Worm (Caenorhabditis elegans): ENCODE measurements around the gene M110.9.

The M110.9 gene

ce11 chrII:8263562-8263961 lies 32.5 kb downstream of the M110.9 start:
- no peak for TF ChIP-seq unc-62 (GFP tag; optimal IDR thresholded peaks at IDR 0.05)

DNA sequence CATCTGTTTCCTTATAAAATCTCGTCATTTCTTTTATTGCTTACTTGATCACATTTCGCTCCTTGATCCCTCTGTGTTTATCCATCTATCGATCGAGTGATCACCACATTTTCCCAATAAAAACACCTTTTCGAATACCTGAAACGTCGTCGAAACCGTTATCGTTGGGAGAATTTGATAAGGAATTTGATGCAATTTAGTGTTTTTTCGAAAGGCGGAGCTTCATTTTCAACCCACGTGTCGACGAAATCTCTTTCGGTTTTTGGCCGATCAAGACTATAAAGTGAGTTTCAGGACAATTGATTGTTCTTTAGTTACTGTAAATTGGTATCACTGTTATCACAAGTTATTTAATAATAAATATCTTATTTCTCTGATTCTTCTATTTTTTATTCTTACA lies 33.5 kb downstream of the M110.9 start, which contains the start of gene srdh-1:
Gene srdh-1, plus strand, starts transcription at position 43 of the 400 bp plus-strand sequence.
- TF ChIP-seq unc-62 (GFP tag; optimal IDR thresholded peaks at IDR 0.05), result no peak

- no peak for TF ChIP-seq unc-62 (GFP tag; optimal IDR thresholded peaks at IDR 0.05)
Observed at ce11 chrII:8266559-8266958, 35.5 kb downstream of the M110.9 start.

- TF ChIP-seq unc-62 (GFP tag; optimal IDR thresholded peaks at IDR 0.05), result no peak
Observed at ce11 chrII:8267679-8268078, 36.6 kb downstream of the M110.9 start.

DNA sequence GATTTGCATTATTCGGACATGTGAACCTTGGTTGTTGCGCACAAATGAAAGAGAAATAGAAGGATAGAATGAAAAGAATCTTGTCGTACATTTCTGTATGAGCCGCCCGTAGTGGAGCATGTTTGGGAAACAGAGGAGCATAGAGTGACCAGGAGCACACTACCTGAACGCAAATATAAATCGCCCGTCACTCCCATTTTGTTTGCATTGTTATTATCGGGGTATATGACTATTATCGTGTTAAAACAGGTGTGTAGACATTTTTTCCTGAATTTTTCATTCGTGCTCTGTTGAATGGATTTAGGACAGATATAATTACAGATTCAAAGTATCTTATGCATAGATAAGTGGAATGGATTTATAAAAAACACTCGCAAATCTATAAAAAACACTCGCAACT lies 38.3 kb downstream of the M110.9 start, which contains the start of gene K01C8.2:
Gene K01C8.2, minus strand, starts transcription at position 101 of the 400 bp plus-strand sequence.
- no peak for TF ChIP-seq unc-62 (GFP tag; optimal IDR thresholded peaks at IDR 0.05)

ce11 chrII:8269855-8270647 lies 39.0 kb downstream of the M110.9 start, which contains the start of gene tdc-1:
Gene tdc-1 (plus strand): TSS chrII:8270597.
- no peak for TF ChIP-seq unc-62 (GFP tag; optimal IDR thresholded peaks at IDR 0.05)

ce11 chrII:8273060-8273459 lies 42.0 kb downstream of the M110.9 start:
- no peak for TF ChIP-seq unc-62 (GFP tag; optimal IDR thresholded peaks at IDR 0.05)

ce11 chrII:8276057-8276456 lies 45.0 kb downstream of the M110.9 start, which contains the start of the genes gei-14 and slc-25A32:
Gene gei-14 (minus strand): TSS chrII:8276231.
Gene slc-25A32 (plus strand): TSS chrII:8276298.
- no peak for TF ChIP-seq unc-62 (GFP tag; optimal IDR thresholded peaks at IDR 0.05)

- TF ChIP-seq unc-62 (GFP tag; optimal IDR thresholded peaks at IDR 0.05), result no peak
Observed at ce11 chrII:8278415-8278814, 47.3 kb downstream of the M110.9 start, which contains the start of the genes mrpl-10 and clec-142. Gene mrpl-10 (minus strand): TSS chrII:8278515. Gene clec-142 (plus strand): TSS chrII:8278678.

All from whole organism, dauer.